Worm (Caenorhabditis elegans) whole organism, dauer: ENCODE measurements around the gene srh-8.

Experiments
- unc-62 ChIP-seq: sonication (generic microtip); optimal IDR thresholded peaks from 2 replicates; lab custom pipeline; 2017; ENCODE audit warnings: missing biosample characterization, missing genetic modification reagents, missing genetic modification characterization

Gene srh-8

ce11 chrV:4005219-4005618 is at the start of gene srh-8:
Gene srh-8, plus strand, starts transcription at chrV:4005519.
- no peak for TF ChIP-seq unc-62 (GFP tag; lab: Kevin White, UChicago)

DNA sequence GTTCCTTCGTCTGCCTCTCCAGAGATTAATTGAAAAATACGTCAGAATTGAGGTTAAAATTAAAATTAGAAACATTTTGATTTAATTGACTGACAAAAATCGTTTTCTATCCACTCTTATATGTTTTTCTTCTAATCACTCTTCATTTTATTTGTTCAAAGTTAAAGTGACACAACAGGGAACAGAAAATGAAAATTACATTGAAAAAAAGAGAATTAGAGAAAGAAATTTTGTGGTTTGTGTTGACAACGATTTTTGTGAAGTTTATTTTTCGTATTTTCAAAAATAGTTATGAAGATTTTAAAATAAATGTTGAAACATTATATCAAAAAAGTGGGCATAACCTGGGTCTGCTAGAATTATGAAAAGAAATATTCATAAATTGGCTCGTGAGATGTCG is 47.7 kb upstream of the srh-8 start, which contains the start of gene cyp-34A5:
Gene cyp-34A5 (minus strand): TSS at position 101 of the 400 bp plus-strand sequence.
- no peak for TF ChIP-seq unc-62 (GFP tag; lab: Kevin White, UChicago)

DNA sequence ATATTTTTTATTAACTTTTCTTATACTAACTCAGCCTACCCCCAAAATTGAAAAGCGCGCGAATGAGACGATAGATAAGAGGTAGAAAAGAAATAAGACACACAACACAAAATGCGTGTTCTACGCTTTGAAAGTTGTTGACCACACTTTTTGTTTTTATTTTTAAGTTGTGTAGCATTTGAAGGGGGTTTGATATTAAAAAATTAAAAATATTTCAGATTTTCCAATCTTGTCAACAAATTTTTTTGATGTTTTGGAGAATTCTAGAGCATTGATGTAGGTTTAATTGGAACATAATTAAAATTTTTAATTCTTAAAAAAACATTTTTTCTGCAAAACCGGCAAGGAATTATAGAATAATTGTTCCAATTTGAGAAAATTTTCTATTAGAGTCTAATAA is 44.1 kb upstream of the srh-8 start, which contains the start of gene cyp-34A6:
Gene cyp-34A6 (minus strand): TSS at position 101 of the 400 bp plus-strand sequence.
- TF ChIP-seq unc-62 (GFP tag; lab: Kevin White, UChicago), result no peak

DNA sequence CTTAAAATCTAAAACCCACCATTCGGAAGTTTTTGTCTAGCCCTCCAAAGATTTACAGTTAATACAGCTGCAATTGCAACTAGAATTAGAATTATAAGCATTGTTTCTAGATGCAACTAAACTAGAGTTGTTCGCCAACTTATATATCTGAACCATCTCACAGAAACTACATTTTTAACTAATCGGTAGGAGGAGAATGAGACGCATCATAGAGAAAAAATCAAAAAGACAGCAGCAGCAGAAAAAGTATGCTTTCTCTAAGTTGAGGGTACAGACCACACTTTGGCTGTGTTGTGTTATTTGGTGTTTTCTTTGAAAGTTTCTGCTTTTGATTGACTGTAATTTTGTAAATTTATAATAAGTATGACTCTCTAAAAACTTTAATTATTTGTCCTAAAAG is 41.6 kb upstream of the srh-8 start, which contains the start of gene cyp-34A7:
Gene cyp-34A7 (minus strand): TSS at position 101 of the 400 bp plus-strand sequence.
- no peak for TF ChIP-seq unc-62 (GFP tag; lab: Kevin White, UChicago)

ce11 chrV:3967762-3968161 is 37.6 kb upstream of the srh-8 start, which contains the start of gene cyp-34A8:
Gene cyp-34A8, minus strand, starts transcription at chrV:3967823.
- TF ChIP-seq unc-62 (GFP tag; lab: Kevin White, UChicago), result no peak

ce11 chrV:3968929-3969328 is 36.4 kb upstream of the srh-8 start:
- no peak for TF ChIP-seq unc-62 (GFP tag; lab: Kevin White, UChicago)

ce11 chrV:3969664-3970063 is 35.7 kb upstream of the srh-8 start:
- no peak for TF ChIP-seq unc-62 (GFP tag; lab: Kevin White, UChicago)

DNA sequence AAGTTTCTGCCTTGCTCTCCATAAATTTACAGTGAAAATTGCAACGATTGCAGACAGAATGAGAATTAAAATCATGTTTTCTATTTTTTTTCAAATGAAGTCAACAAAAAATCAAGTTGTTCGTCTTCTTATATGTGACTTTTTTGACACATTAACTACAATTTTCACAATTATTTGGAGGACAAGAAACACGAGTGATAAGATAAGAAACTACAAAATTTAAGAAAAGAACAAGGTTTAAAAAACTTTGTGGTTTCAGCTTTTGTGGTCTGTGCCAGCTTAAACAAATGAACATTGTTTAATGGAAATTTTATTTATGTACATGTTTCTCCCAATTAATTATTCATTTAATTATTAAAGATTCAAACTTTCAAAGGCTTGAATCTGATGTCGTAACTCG is 34.9 kb upstream of the srh-8 start, which contains the start of gene cyp-34A9:
Gene cyp-34A9 (minus strand): TSS at position 131 of the 400 bp plus-strand sequence.
- no peak for TF ChIP-seq unc-62 (GFP tag; lab: Kevin White, UChicago)

ce11 chrV:3972846-3973245 is 32.5 kb upstream of the srh-8 start, which contains the start of gene cyp-34A10:
Gene cyp-34A10, minus strand, starts transcription at chrV:3972991.
- TF ChIP-seq unc-62 (GFP tag; lab: Kevin White, UChicago), result no peak

DNA sequence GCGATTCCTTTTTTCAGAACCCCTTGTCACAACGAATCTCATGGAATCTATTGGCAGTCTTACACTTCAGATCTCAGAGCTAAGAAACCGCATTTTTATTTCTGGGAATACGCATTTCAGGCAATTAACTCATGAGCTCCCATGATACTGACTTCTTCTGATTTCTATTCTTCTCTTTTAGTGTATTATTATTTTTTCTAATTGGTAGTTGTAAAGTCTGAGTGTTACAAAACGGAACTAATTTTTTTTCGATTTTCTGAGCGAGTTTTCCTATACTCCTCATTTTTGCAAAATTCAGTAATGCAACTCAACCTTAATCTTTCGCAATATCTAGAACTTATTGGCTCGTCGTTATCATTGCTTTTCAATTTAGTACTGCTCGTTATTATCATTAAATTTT is 31.0 kb upstream of the srh-8 start, which contains the start of gene str-82:
Gene str-82 (plus strand): TSS at position 301 of the 400 bp plus-strand sequence.
- no peak for TF ChIP-seq unc-62 (GFP tag; lab: Kevin White, UChicago)

DNA sequence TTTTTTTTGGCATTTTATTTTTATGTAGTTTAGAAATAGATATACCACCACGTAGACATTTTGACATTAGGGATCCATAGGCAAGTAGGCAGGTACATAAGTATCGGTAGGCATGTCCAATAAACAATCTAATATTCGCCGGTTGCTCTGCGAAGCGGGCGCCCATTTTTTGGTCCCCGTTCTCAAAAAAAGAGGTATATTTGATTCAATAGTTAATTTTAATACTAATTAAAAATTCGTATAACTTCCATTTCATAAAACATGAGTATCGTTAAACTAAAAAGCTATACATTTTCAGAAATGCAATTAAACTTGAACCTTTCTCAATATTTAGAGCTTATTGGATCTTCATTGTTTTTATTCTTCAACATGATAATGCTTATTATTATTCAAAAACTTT is 28.4 kb upstream of the srh-8 start, which contains the start of gene str-83:
Gene str-83 (plus strand): TSS at position 301 of the 400 bp plus-strand sequence.
- no peak for TF ChIP-seq unc-62 (GFP tag; lab: Kevin White, UChicago)

DNA sequence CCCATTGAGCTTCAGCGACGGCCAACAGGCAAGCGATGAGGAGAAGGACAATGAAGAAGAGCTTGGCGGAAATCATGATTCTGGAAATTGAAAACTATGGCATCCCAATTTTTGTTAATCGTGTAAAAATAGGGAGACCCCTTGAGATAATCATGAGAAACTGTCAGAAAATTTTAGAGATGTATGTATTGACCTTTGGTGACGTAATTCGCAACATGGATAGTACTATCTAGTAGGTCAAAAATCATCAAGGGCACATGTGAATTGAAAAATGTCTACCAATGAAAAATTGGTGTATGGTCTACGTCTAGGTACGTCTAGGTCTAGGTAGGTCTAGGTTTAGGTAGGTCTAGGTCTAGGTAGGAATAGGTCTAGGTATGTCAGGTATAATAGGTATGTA is 26.3 kb upstream of the srh-8 start, which contains the start of gene nlp-34:
Gene nlp-34 (minus strand): TSS at position 82 of the 400 bp plus-strand sequence.
- TF ChIP-seq unc-62 (GFP tag; lab: Kevin White, UChicago), result no peak

DNA sequence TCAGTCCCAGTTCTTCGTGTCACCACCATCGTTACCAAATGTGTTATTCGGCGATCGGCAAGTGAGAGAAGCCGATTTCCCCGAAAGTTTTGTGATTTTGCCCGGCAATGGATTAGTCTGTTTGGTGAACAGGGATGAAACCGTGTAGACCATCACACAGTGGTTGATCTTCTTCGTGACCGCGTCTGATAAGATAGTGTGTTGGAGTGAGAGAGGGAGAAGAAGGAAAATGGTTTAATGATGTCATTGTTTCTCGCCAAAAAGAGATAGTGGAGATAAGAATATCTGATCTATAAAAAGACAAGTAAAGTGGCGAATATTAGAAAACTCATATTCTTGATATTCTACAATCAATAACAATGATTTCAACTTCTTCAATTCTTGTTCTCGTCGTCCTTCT is 25.5 kb upstream of the srh-8 start, which contains the start of gene nlp-31:
Gene nlp-31 (plus strand): TSS at position 237 of the 400 bp plus-strand sequence.
- no peak for TF ChIP-seq unc-62 (GFP tag; lab: Kevin White, UChicago)

DNA sequence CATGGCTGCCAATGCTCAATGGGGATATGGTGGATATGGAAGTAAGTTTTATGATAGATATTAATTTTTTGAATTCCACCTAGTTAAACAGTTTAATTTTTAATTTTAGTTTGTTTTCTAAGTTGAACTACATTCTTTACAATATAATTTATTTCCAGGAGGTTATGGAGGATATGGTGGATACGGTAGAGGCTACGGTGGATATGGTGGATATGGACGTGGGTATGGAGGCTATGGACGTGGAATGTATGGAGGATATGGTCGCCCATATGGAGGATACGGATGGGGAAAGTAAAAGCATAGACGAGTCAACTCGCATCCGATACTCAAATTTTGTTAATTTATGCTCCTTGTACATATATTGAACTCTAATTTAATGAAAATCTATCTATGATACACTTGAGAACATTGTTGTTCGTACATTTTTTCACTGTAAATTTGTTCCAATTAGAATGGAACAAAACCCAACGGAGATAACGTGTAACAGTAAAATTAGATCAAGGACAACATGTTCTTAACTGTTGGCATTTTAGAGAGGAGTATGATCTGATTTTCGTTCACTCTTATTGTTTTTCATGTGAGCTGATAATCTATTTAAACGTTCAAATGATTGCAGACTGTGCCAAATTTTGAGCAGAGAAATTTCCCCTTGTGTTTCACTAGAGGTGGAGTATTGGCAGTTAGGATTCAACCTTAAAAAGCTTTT is 24.9 kb upstream of the srh-8 start:
- no peak for TF ChIP-seq unc-62 (GFP tag; lab: Kevin White, UChicago)

- no peak for TF ChIP-seq unc-62 (GFP tag; lab: Kevin White, UChicago)
Observed at ce11 chrV:3981680-3982079, 23.6 kb upstream of the srh-8 start, which contains the start of gene nlp-30. Gene nlp-30, plus strand, starts transcription at chrV:3981980.

- no peak for TF ChIP-seq unc-62 (GFP tag; lab: Kevin White, UChicago)
Observed at ce11 chrV:3984178-3984577, 21.1 kb upstream of the srh-8 start, which contains the start of gene nlp-29. Gene nlp-29, plus strand, starts transcription at chrV:3984425.
